Fruit fly (Drosophila melanogaster) S2 (cell line): ENCODE data around the gene CG14120.

ENCODE experiments used
- CG8478 ChIP-seq: fragments of >200 bp; optimal IDR thresholded peaks from 2 replicates; lab custom pipeline; 2018
- CTCF ChIP-seq, 2 experiments: fragments of >200 bp; optimal IDR thresholded peaks; 2 replicates each; lab custom pipeline; 2018

dm6 chr3L:12889353-12889820 is 4.5 kb downstream of the CG14120 start, which contains the start of gene CG43894:
- no peak for TF ChIP-seq CTCF (optimal IDR thresholded peaks at IDR 0.05; lab: Kevin White, UChicago)
- no peak for TF ChIP-seq CG8478 (lab: Kevin White, UChicago)
